Fruit fly (Drosophila melanogaster) whole organism, embryonic: ENCODE results near the gene scyl.

Experiments used
- CG10209 ChIP-seq: fragments of 200-800 bp; sonication (Bioruptor generic); optimal IDR thresholded peaks from 3 replicates; lab custom pipeline; 2017; ENCODE audit warnings: missing biosample characterization, mild to moderate bottlenecking, missing genetic modification characterization, missing genetic modification reagents
- CG10274 ChIP-seq: fragments of 200-800 bp; sonication (Bioruptor generic); optimal IDR thresholded peaks from 3 replicates; lab custom pipeline; 2017; ENCODE audit warnings: missing biosample characterization, mild to moderate bottlenecking, missing genetic modification characterization
- CG10431 ChIP-seq: fragments of 200-800 bp; sonication (Bioruptor generic); optimal IDR thresholded peaks from 3 replicates; lab custom pipeline; 2018; ENCODE audit warnings: missing biosample characterization, mild to moderate bottlenecking, missing genetic modification characterization
- CG10462 ChIP-seq: fragments of 200-800 bp; sonication (Bioruptor generic); optimal IDR thresholded peaks from 2 replicates; lab custom pipeline; 2016; ENCODE audit warnings: missing biosample characterization, missing genetic modification characterization
- CG10654 ChIP-seq: fragments of 200-800 bp; sonication (Bioruptor generic); optimal IDR thresholded peaks from 2 replicates; lab custom pipeline; 2016; ENCODE audit warnings: missing biosample characterization, missing genetic modification characterization
- CG11723 ChIP-seq: fragments of 200-800 bp; sonication (Bioruptor generic); optimal IDR thresholded peaks from 2 replicates; lab custom pipeline; 2017; ENCODE audit warnings: missing biosample characterization, mild to moderate bottlenecking, missing genetic modification characterization
- CG14441 ChIP-seq: fragments of 200-800 bp; sonication (Bioruptor generic); IDR thresholded peaks from 2 replicates; pipeline ENCODE4 v1.3.6; 2022; ENCODE audit warnings: missing biosample characterization, missing genetic modification characterization
- CG14710 ChIP-seq: fragments of 200-800 bp; sonication (Bioruptor generic); optimal IDR thresholded peaks from 3 replicates; lab custom pipeline; 2019; ENCODE audit warnings: missing biosample characterization, mild to moderate bottlenecking, missing genetic modification characterization, moderate library complexity
- CG16863 ChIP-seq: fragments of 200-800 bp; sonication (Bioruptor generic); optimal IDR thresholded peaks from 3 replicates; lab custom pipeline; 2016; ENCODE audit warnings: missing biosample characterization, missing genetic modification characterization
- CG17361 ChIP-seq: fragments of 200-800 bp; sonication (Bioruptor generic); IDR thresholded peaks from 3 replicates; pipeline ENCODE4 v1.3.6; 2022; ENCODE audit warnings: missing biosample characterization, missing genetic modification characterization
- CG17385 ChIP-seq: fragments of 200-800 bp; sonication (Bioruptor generic); optimal IDR thresholded peaks from 3 replicates; lab custom pipeline; 2018; ENCODE audit warnings: missing biosample characterization, mild to moderate bottlenecking, missing genetic modification characterization
- CG18262 ChIP-seq: fragments of 200-800 bp; optimal IDR thresholded peaks from 3 replicates; lab custom pipeline; 2019; ENCODE audit warnings: missing biosample characterization, mild to moderate bottlenecking, missing genetic modification characterization, moderate library complexity
- CG2116 ChIP-seq: fragments of 200-800 bp; sonication (Bioruptor generic); optimal IDR thresholded peaks from 3 replicates; lab custom pipeline; 2018; ENCODE audit warnings: missing biosample characterization, mild to moderate bottlenecking, missing genetic modification characterization
- CG30020 ChIP-seq: fragments of 200-800 bp; optimal IDR thresholded peaks from 2 replicates; lab custom pipeline; 2019; ENCODE audit warnings: missing biosample characterization, mild to moderate bottlenecking, missing genetic modification characterization, moderate library complexity
- CG31441 ChIP-seq: fragments of 200-800 bp; sonication (Bioruptor generic); IDR thresholded peaks from 2 replicates; pipeline ENCODE4 v1.3.6; 2022; ENCODE audit warnings: missing biosample characterization, missing genetic modification characterization
- CG32772 ChIP-seq: fragments of 200-800 bp; sonication (Bioruptor generic); IDR thresholded peaks from 2 replicates; pipeline ENCODE4 v1.3.6; 2022; ENCODE audit warnings: missing biosample characterization, missing genetic modification characterization
- CG3995 ChIP-seq: fragments of 200-800 bp; sonication (Bioruptor generic); optimal IDR thresholded peaks from 3 replicates; lab custom pipeline; 2016; ENCODE audit warnings: missing biosample characterization, missing genetic modification characterization
- CG4820 ChIP-seq: fragments of 200-800 bp; sonication (Bioruptor generic); optimal IDR thresholded peaks from 3 replicates; lab custom pipeline; 2016; ENCODE audit warnings: missing biosample characterization, missing genetic modification characterization
- CG6175 ChIP-seq: fragments of 200-800 bp; sonication (Bioruptor generic); IDR thresholded peaks from 3 replicates; pipeline ENCODE4 v1.3.6; 2022; ENCODE audit warnings: missing biosample characterization, missing genetic modification characterization
- CG7928 ChIP-seq: fragments of 200-800 bp; sonication (Bioruptor generic); optimal IDR thresholded peaks from 2 replicates; lab custom pipeline; 2017; ENCODE audit warnings: missing biosample characterization, mild to moderate bottlenecking, missing genetic modification characterization
- CG8359 ChIP-seq: fragments of 200-800 bp; sonication (Bioruptor generic); optimal IDR thresholded peaks from 2 replicates; lab custom pipeline; 2017; ENCODE audit warnings: missing biosample characterization, mild to moderate bottlenecking, missing genetic modification characterization, borderline replicate concordance
- Camta ChIP-seq: fragments of 200-800 bp; sonication (Bioruptor generic); optimal IDR thresholded peaks from 2 replicates; lab custom pipeline; 2016; ENCODE audit warnings: missing biosample characterization, missing genetic modification characterization
- D ChIP-seq, 2 experiments: fragments of 200-800 bp in 1 of 2; fragments of >200 bp in 1 of 2; sonication (Bioruptor generic) in 1 of 2; optimal IDR thresholded peaks; 2 replicates in 1 of 2; 3 replicates in 1 of 2; lab custom pipeline; 2017; ENCODE audit warnings: mild to moderate bottlenecking in 1 of 2, missing biosample characterization in 1 of 2, missing genetic modification characterization in 1 of 2, missing genetic modification reagents in 1 of 2
- Eip74EF ChIP-seq, 2 experiments: fragments of 200-800 bp in 1 of 2; fragments of >200 bp in 1 of 2; sonication (Bioruptor generic) in 1 of 2; optimal IDR thresholded peaks; 2 replicates each; lab custom pipeline; 2017 to 2019; ENCODE audit warnings: missing biosample characterization in 2 of 2, missing genetic modification characterization in 2 of 2, mild to moderate bottlenecking in 1 of 2, moderate library complexity in 1 of 2
- HHEX ChIP-seq: fragments of 200-800 bp; sonication (Bioruptor generic); optimal IDR thresholded peaks from 3 replicates; lab custom pipeline; 2017; ENCODE audit warnings: missing biosample characterization, mild to moderate bottlenecking, missing genetic modification characterization, missing genetic modification reagents
- HLHmδ ChIP-seq: fragments of 200-800 bp; sonication (Bioruptor generic); optimal IDR thresholded peaks from 2 replicates; lab custom pipeline; 2018; ENCODE audit warnings: missing biosample characterization, mild to moderate bottlenecking, missing genetic modification characterization, moderate library complexity
- Hand ChIP-seq: fragments of 200-800 bp; sonication (Bioruptor generic); optimal IDR thresholded peaks from 2 replicates; lab custom pipeline; 2017; ENCODE audit warnings: mild to moderate bottlenecking, missing biosample characterization, missing genetic modification reagents, missing genetic modification characterization
- Med ChIP-seq: fragments of 200-800 bp; sonication (Bioruptor generic); peaks from one replicate; lab custom pipeline; 2016; ENCODE audit warnings: missing biosample characterization, missing genetic modification characterization, mild to moderate bottlenecking, inconsistent platforms, moderate library complexity
- Meics ChIP-seq: fragments of 200-800 bp; sonication (Bioruptor generic); optimal IDR thresholded peaks from 2 replicates; lab custom pipeline; 2017; ENCODE audit warnings: missing biosample characterization, mild to moderate bottlenecking, missing genetic modification characterization
- Sox100B ChIP-seq: fragments of 200-800 bp; sonication (Bioruptor generic); optimal IDR thresholded peaks from 3 replicates; lab custom pipeline; 2018; ENCODE audit warnings: missing biosample characterization, mild to moderate bottlenecking, missing genetic modification characterization
- Ssrp ChIP-seq: fragments of 200-800 bp; sonication (Bioruptor generic); optimal IDR thresholded peaks from 2 replicates; lab custom pipeline; 2018; ENCODE audit warnings: missing biosample characterization, mild to moderate bottlenecking, missing genetic modification characterization, moderate library complexity
- TFAM ChIP-seq: fragments of 200-800 bp; sonication (Bioruptor generic); optimal IDR thresholded peaks from 2 replicates; lab custom pipeline; 2017; ENCODE audit warnings: missing biosample characterization, missing genetic modification characterization, inconsistent platforms
- YL-1 ChIP-seq: fragments of 200-800 bp; sonication (Bioruptor generic); optimal IDR thresholded peaks from 3 replicates; lab custom pipeline; 2017; ENCODE audit warnings: missing biosample characterization, mild to moderate bottlenecking, missing genetic modification characterization
- ap ChIP-seq: fragments of 200-800 bp; sonication (Bioruptor generic); IDR thresholded peaks from 2 replicates; pipeline ENCODE4 v1.3.6; 2022; ENCODE audit warnings: missing biosample characterization, missing genetic modification characterization
- ci ChIP-seq: fragments of 200-800 bp; sonication (Bioruptor generic); IDR thresholded peaks from 3 replicates; pipeline ENCODE4 v1.3.6; 2022; ENCODE audit warnings: missing biosample characterization, missing genetic modification characterization
- dmrt99B ChIP-seq: fragments of 200-800 bp; sonication (Bioruptor generic); optimal IDR thresholded peaks from 2 replicates; lab custom pipeline; 2018; ENCODE audit warnings: missing biosample characterization, mild to moderate bottlenecking, missing genetic modification characterization, moderate library complexity
- fd96Cb ChIP-seq: fragments of 200-800 bp; sonication (Bioruptor generic); optimal IDR thresholded peaks from 2 replicates; lab custom pipeline; 2018; ENCODE audit warnings: missing biosample characterization, mild to moderate bottlenecking, missing genetic modification characterization, moderate library complexity
- gem ChIP-seq: fragments of 200-800 bp; sonication (Bioruptor generic); optimal IDR thresholded peaks from 2 replicates; lab custom pipeline; 2019; ENCODE audit warnings: missing biosample characterization, mild to moderate bottlenecking, missing genetic modification characterization, moderate library complexity
- grn ChIP-seq: fragments of 200-800 bp; sonication (Bioruptor generic); optimal IDR thresholded peaks from 3 replicates; lab custom pipeline; 2017; ENCODE audit warnings: missing biosample characterization, missing genetic modification characterization
- lab ChIP-seq: fragments of 200-800 bp; sonication (Bioruptor generic); optimal IDR thresholded peaks from 3 replicates; lab custom pipeline; 2017; ENCODE audit warnings: missing biosample characterization, missing genetic modification characterization, mild to moderate bottlenecking, moderate library complexity, missing genetic modification reagents
- lov ChIP-seq, 2 experiments: fragments of 200-800 bp in 1 of 2; fragments of >200 bp in 1 of 2; sonication (Bioruptor generic) in 1 of 2; IDR thresholded peaks in 1 of 2; optimal IDR thresholded peaks in 1 of 2; 2 replicates in 1 of 2; 3 replicates in 1 of 2; pipeline versions ENCODE4 v1.3.6 to Lab custom; 2017 to 2022; ENCODE audit warnings: missing biosample characterization in 1 of 2, missing genetic modification characterization in 1 of 2
- psq ChIP-seq: fragments of 200-800 bp; sonication (Bioruptor generic); optimal IDR thresholded peaks from 2 replicates; lab custom pipeline; 2017; ENCODE audit warnings: missing biosample characterization, missing genetic modification characterization
- rib ChIP-seq: fragments of 200-800 bp; sonication (Bioruptor generic); IDR thresholded peaks from 2 replicates; pipeline ENCODE4 v1.3.6; 2022; ENCODE audit warnings: missing biosample characterization, missing genetic modification characterization
- slp2 ChIP-seq: fragments of 200-800 bp; sonication (Bioruptor generic); optimal IDR thresholded peaks from 2 replicates; lab custom pipeline; 2016; ENCODE audit warnings: missing biosample characterization, missing genetic modification characterization
- stc ChIP-seq: fragments of 200-800 bp; sonication (Bioruptor generic); IDR thresholded peaks from 2 replicates; pipeline ENCODE4 v1.3.6; 2022; ENCODE audit warnings: missing biosample characterization, missing genetic modification characterization

The scyl gene

dm6 chr3L:11296801-11297177 is 44.7 kb downstream of the scyl start (continued):
- TF ChIP-seq HLHmδ (GFP tag; lab: Kevin White, UChicago) (no peak), CG8359 (GFP tag; lab: Kevin White, UChicago) (no peak), CG10462 (GFP tag; lab: Kevin White, UChicago) (no peak), CG10654 (GFP tag; lab: Kevin White, UChicago) (no peak), Ssrp (no peak), Hand (no peak), CG32772 (GFP tag; lab: Robert Waterston, UW) (no peak), CG16863 (GFP tag; lab: Kevin White, UChicago) (no peak), CG30020 (tag; lab: Kevin White, UChicago) (no peak), Camta (no peak), CG11723 (GFP tag; lab: Kevin White, UChicago) (no peak), CG14441 (no peak), YL-1 (no peak), D (optimal IDR thresholded peaks at IDR 0.05; lab: Kevin White, UChicago) (no peak), D (GFP tag; optimal IDR thresholded peaks at IDR 0.05; lab: Kevin White, UChicago) (no peak), CG10431 (GFP tag; lab: Kevin White, UChicago) (no peak), CG3995 (no peak), ap (GFP tag; lab: Robert Waterston, UW) (no peak), dmrt99B (no peak), psq (no peak)

- TF ChIP-seq CG17385 (GFP tag; lab: Kevin White, UChicago) (peak; percentile 4), CG3995 (no peak), CG10209 (GFP tag; lab: Kevin White, UChicago) (no peak), Eip74EF (GFP tag; optimal IDR thresholded peaks at IDR 0.05; lab: Kevin White, UChicago) (no peak), CG10274 (GFP tag; lab: Kevin White, UChicago) (peak; percentile 59), CG4820 (no peak), CG6175 (GFP tag; lab: Robert Waterston, UW) (peak; percentile 60; the same call in 1 of the 3 replicates), Med (GFP tag; lab: Kevin White, UChicago) (peak; percentile 23), CG2116 (GFP tag; lab: Kevin White, UChicago) (no peak), CG7928 (GFP tag; lab: Kevin White, UChicago) (no peak), lov (optimal IDR thresholded peaks at IDR 0.05; lab: Kevin White, UChicago) (no peak), lov (GFP tag; IDR thresholded peaks at IDR 0.05; lab: Robert Waterston, UW) (no peak), stc (peak; percentile 37; the same call in 1 of the 2 replicates), ci (GFP tag; lab: Robert Waterston, UW) (0 out of 3 replicates have a peak, but pooled peaks have one; percentile 32), Sox100B (no peak), slp2 (no peak)
- TF ChIP-seq, all 482 proteins: peak for 6
Measured at dm6 chr3L:11297595-11298370, 45.7 kb downstream of the scyl start.

DNA sequence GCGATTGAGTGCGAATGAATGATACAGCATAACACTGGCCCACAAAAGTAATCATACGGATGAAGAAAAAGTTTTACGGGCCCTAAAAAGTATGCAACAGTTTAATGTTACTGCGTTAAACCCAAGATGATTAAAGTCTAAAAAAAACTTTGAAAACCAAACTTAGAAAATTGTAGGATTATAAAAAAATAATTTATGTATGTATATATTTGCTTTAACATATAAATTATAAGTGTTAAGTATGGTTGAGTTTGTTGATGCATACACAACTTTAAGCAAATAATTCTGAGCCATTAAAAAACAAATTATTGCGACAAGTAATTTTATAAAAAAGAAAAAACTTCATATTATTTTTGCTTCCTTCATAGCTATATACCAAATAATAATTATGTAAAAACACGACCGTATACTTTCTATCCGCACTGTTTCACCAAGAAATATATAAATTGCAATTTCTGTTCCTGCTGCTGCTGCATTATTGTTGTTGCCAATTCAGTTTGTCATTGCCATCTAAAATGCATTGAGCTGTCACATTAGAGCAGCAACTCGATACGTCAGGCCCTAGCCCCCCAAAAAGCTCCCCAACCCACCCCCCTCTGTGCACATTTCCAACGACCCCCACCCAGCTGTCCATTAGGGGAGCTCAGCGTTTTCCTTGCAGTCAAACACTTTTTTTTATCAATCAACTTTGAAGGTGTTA is 46.4 kb downstream of the scyl start:
- TF ChIP-seq dmrt99B (peak; percentile 50), lab (peak; percentile 15), rib (no peak), HHEX (GFP tag; lab: Kevin White, UChicago) (peak; percentile 15), CG17361 (peak; percentile 69; the same call in 2 of the 3 replicates), CG10274 (GFP tag; lab: Kevin White, UChicago) (no peak), Meics (GFP tag; lab: Kevin White, UChicago) (peak; percentile 34), grn (no peak), CG18262 (tag; lab: Kevin White, UChicago) (peak; percentile 62), fd96Cb (peak; percentile 34), Sox100B (peak; percentile 67), TFAM (GFP tag; lab: Kevin White, UChicago) (no peak), CG31441 (peak; percentile 45), gem (tag; lab: Kevin White, UChicago) (peak; percentile 45), CG14710 (tag; lab: Kevin White, UChicago) (peak; percentile 25)
